Worm (Caenorhabditis elegans) whole organism, L4 larva: ENCODE results near the gene ndg-4.

Experiments used
- T20F7.1 ChIP-seq: fragments of 200-800 bp; sonication (Bioruptor generic); optimal IDR thresholded peaks from 2 replicates; lab custom pipeline; 2018; ENCODE audit warnings: mild to moderate bottlenecking, missing genetic modification characterization, missing compliant biosample characterization
- aly-2 ChIP-seq: sonication (generic microtip); optimal IDR thresholded peaks from 2 replicates; lab custom pipeline; 2018; ENCODE audit warnings: missing biosample characterization, missing genetic modification characterization
- ama-1 ChIP-seq: fragments of 150-350 bp; optimal IDR thresholded peaks from 2 replicates; lab custom pipeline; 2014; ENCODE audit warnings: inconsistent platforms, mixed read lengths
- ces-1 ChIP-seq: fragments of 150-350 bp; sonication (generic microtip); optimal IDR thresholded peaks from 4 replicates; lab custom pipeline; 2014; ENCODE audit warnings: missing biosample characterization, missing genetic modification reagents, missing genetic modification characterization
- duxl-1 ChIP-seq: sonication (generic microtip); optimal IDR thresholded peaks from 2 replicates; lab custom pipeline; 2016; ENCODE audit warnings: mild to moderate bottlenecking, missing genetic modification characterization, moderate library complexity, missing compliant biosample characterization; ENCODE audit not compliant: poor library complexity
- hlh-30 ChIP-seq: sonication (generic microtip); optimal IDR thresholded peaks from 2 replicates; lab custom pipeline; 2017; ENCODE audit warnings: antibody characterized with exemption, mild to moderate bottlenecking, missing genetic modification characterization, missing compliant biosample characterization; ENCODE audit not compliant: insufficient read depth
- lin-13 ChIP-seq: fragments of 150-350 bp; optimal IDR thresholded peaks from 2 replicates; lab custom pipeline; 2014; ENCODE audit warnings: missing biosample characterization, missing genetic modification reagents, missing genetic modification characterization
- lin-39 ChIP-seq: fragments of 150-350 bp; optimal IDR thresholded peaks from 2 replicates; lab custom pipeline; 2014; ENCODE audit warnings: missing biosample characterization, missing genetic modification reagents, missing genetic modification characterization
- mep-1 ChIP-seq: fragments of 150-350 bp; sonication (generic microtip); optimal IDR thresholded peaks from 3 replicates; lab custom pipeline; 2014; ENCODE audit warnings: missing biosample characterization, missing genetic modification characterization
- nhr-28 ChIP-seq: fragments of 150-350 bp; optimal IDR thresholded peaks from 2 replicates; lab custom pipeline; 2014; ENCODE audit warnings: missing biosample characterization, missing genetic modification characterization
- nhr-76 ChIP-seq: fragments of 150-350 bp; optimal IDR thresholded peaks from 2 replicates; lab custom pipeline; 2014; ENCODE audit warnings: missing biosample characterization, missing genetic modification characterization
- set-16 ChIP-seq: fragments of 200-800 bp; sonication (Bioruptor generic); IDR thresholded peaks from 2 replicates; pipeline ENCODE4 v1.3.6; 2022; ENCODE audit warnings: missing genetic modification reagents, missing genetic modification characterization, missing compliant biosample characterization
- zag-1 ChIP-seq: fragments of 150-350 bp; optimal IDR thresholded peaks from 2 replicates; lab custom pipeline; 2014; ENCODE audit warnings: missing biosample characterization, missing genetic modification characterization

DNA sequence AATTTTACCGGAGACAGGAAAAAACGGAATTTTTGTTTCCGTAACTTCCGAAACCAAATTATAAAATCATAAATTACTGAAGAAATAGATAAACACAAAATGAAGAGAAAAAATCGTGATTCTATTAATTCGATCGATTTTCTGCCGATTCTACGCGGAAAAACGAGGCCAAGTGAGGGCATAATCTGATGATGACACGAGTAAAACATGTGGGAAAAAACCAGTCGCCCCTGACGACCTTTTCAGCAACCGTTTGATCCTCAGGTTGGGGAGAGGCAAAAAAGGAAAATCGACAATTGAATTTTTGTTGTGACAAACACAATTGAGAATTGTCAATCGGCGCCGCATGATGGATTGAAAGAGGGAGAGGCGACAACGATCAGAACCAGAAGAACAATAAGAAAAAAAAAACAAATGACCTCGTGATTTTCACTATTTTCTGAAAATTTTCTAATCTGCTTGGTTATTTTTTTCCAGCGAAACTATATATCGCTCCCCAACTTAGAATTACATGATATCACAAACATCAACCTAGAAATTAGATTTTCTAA is 37.8 kb upstream of the ndg-4 start:
- no peak for TF ChIP-seq T20F7.1 (GFP tag; lab: Kevin White, UChicago)
- peak; percentile 56 for TF ChIP-seq hlh-30 (tag; lab: Kevin White, UChicago)
- no peak for TF ChIP-seq lin-39
- no peak for TF ChIP-seq nhr-28 (tag; lab: Kevin White, UChicago)
- TF ChIP-seq ces-1 (GFP tag; lab: Kevin White, UChicago): no peak
- no peak for TF ChIP-seq lin-13 (GFP tag; lab: Kevin White, UChicago)
- TF ChIP-seq mep-1: no peak
- TF ChIP-seq duxl-1 (tag; lab: Kevin White, UChicago): no peak
- TF ChIP-seq nhr-76 (tag; lab: Kevin White, UChicago): no peak
- no peak for TF ChIP-seq ama-1 (lab: Kevin White, UChicago)
- no peak for TF ChIP-seq zag-1 (tag; lab: Kevin White, UChicago)
- TF ChIP-seq set-16 (GFP tag; lab: Robert Waterston, UW): no peak
- no peak for TF ChIP-seq aly-2 (tag; lab: Kevin White, UChicago)
